Worm (Caenorhabditis elegans) whole organism, late embryonic: ENCODE results near the gene rrsr-1.

Experiments
- C08G9.2 ChIP-seq: sonication (generic microtip); optimal IDR thresholded peaks from 2 replicates; lab custom pipeline; 2016; ENCODE audit warnings: mild to moderate bottlenecking, missing genetic modification characterization, moderate library complexity, missing compliant biosample characterization
- F13H6.1 ChIP-seq: sonication (generic microtip); optimal IDR thresholded peaks from 2 replicates; lab custom pipeline; 2016; ENCODE audit warnings: missing genetic modification characterization, missing compliant biosample characterization
- K02D7.2 ChIP-seq: sonication (generic microtip); optimal IDR thresholded peaks from 2 replicates; lab custom pipeline; 2017; ENCODE audit warnings: mild to moderate bottlenecking, missing genetic modification characterization, missing compliant biosample characterization
- K09A11.1 ChIP-seq: sonication (generic microtip); optimal IDR thresholded peaks from 2 replicates; lab custom pipeline; 2017; ENCODE audit warnings: antibody characterized with exemption, mild to moderate bottlenecking, missing genetic modification characterization, missing compliant biosample characterization; ENCODE audit not compliant: insufficient read depth
- T23F11.4 ChIP-seq: fragments of 200-800 bp; sonication (Bioruptor generic); optimal IDR thresholded peaks from 2 replicates; lab custom pipeline; 2018; ENCODE audit warnings: mild to moderate bottlenecking, missing genetic modification characterization, missing compliant biosample characterization
- ahr-1 ChIP-seq: sonication (generic microtip); optimal IDR thresholded peaks from 2 replicates; lab custom pipeline; 2016; ENCODE audit warnings: missing genetic modification characterization, missing compliant biosample characterization
- ama-1 ChIP-seq: fragments of 150-350 bp; optimal IDR thresholded peaks from 2 replicates; lab custom pipeline; 2014
- ceh-18 ChIP-seq: sonication (generic microtip); optimal IDR thresholded peaks from 2 replicates; lab custom pipeline; 2016; ENCODE audit warnings: missing genetic modification characterization, missing compliant biosample characterization
- ceh-24 ChIP-seq: sonication (generic microtip); optimal IDR thresholded peaks from 2 replicates; lab custom pipeline; 2016; ENCODE audit warnings: mild to moderate bottlenecking, missing genetic modification characterization, missing compliant biosample characterization
- ceh-34 ChIP-seq: sonication (generic microtip); optimal IDR thresholded peaks from 2 replicates; lab custom pipeline; 2016; ENCODE audit warnings: mild to moderate bottlenecking, missing genetic modification characterization, missing compliant biosample characterization
- ceh-45 ChIP-seq: fragments of 200-800 bp; sonication (Bioruptor generic); IDR thresholded peaks from 2 replicates; pipeline ENCODE4 v1.3.6; 2022; ENCODE audit warnings: missing genetic modification reagents, missing genetic modification characterization, missing compliant biosample characterization
- ceh-6 ChIP-seq: fragments of 200-800 bp; sonication (Bioruptor generic); optimal IDR thresholded peaks from 2 replicates; lab custom pipeline; 2018; ENCODE audit warnings: mild to moderate bottlenecking, missing genetic modification characterization, missing compliant biosample characterization
- dmd-4 ChIP-seq: sonication (generic microtip); optimal IDR thresholded peaks from 2 replicates; lab custom pipeline; 2016; ENCODE audit warnings: borderline replicate concordance, missing genetic modification characterization, missing compliant biosample characterization
- dve-1 ChIP-seq: sonication (generic microtip); optimal IDR thresholded peaks from 2 replicates; lab custom pipeline; 2017; ENCODE audit warnings: antibody characterized with exemption, mild to moderate bottlenecking, missing genetic modification characterization, missing compliant biosample characterization
- elt-2 ChIP-seq: sonication (generic microtip); optimal IDR thresholded peaks from 2 replicates; lab custom pipeline; 2016; ENCODE audit warnings: missing genetic modification reagents, missing genetic modification characterization, missing compliant biosample characterization
- elt-4 ChIP-seq: sonication (generic microtip); optimal IDR thresholded peaks from 2 replicates; lab custom pipeline; 2016; ENCODE audit warnings: missing genetic modification characterization, missing compliant biosample characterization
- ets-4 ChIP-seq: sonication (generic microtip); optimal IDR thresholded peaks from 2 replicates; lab custom pipeline; 2016; ENCODE audit warnings: missing genetic modification characterization, missing compliant biosample characterization
- fax-1 ChIP-seq: sonication (generic microtip); optimal IDR thresholded peaks from 2 replicates; lab custom pipeline; 2016; ENCODE audit warnings: missing genotype, missing genetic modification characterization, missing compliant biosample characterization
- fkh-10 ChIP-seq: fragments of 150-350 bp; optimal IDR thresholded peaks from 2 replicates; lab custom pipeline; 2014; ENCODE audit warnings: missing biosample characterization, missing genetic modification reagents, missing genetic modification characterization
- fkh-6 ChIP-seq: sonication (generic microtip); optimal IDR thresholded peaks from 2 replicates; lab custom pipeline; 2016; ENCODE audit warnings: missing genetic modification characterization, missing compliant biosample characterization
- gmeb-2 ChIP-seq: sonication (generic microtip); optimal IDR thresholded peaks from 2 replicates; lab custom pipeline; 2016; ENCODE audit warnings: missing genetic modification characterization, inconsistent platforms, missing compliant biosample characterization
- hlh-13 ChIP-seq: fragments of 200-800 bp; sonication (Bioruptor generic); optimal IDR thresholded peaks from 2 replicates; lab custom pipeline; 2018; ENCODE audit warnings: mild to moderate bottlenecking, missing genetic modification characterization, missing compliant biosample characterization
- hlh-30 ChIP-seq: sonication (generic microtip); optimal IDR thresholded peaks from 2 replicates; lab custom pipeline; 2017; ENCODE audit warnings: antibody characterized with exemption, missing genetic modification characterization, missing compliant biosample characterization; ENCODE audit not compliant: insufficient read depth
- lin-11 ChIP-seq: fragments of 200-800 bp; sonication (Bioruptor generic); optimal IDR thresholded peaks from 2 replicates; lab custom pipeline; 2018; ENCODE audit warnings: mild to moderate bottlenecking, missing genetic modification characterization, missing compliant biosample characterization
- madf-2 ChIP-seq: sonication (generic microtip); optimal IDR thresholded peaks from 2 replicates; lab custom pipeline; 2017; ENCODE audit warnings: missing genetic modification characterization, missing compliant biosample characterization
- mec-3 ChIP-seq: sonication (generic microtip); optimal IDR thresholded peaks from 2 replicates; lab custom pipeline; 2016; ENCODE audit warnings: borderline replicate concordance, missing genetic modification characterization, missing compliant biosample characterization
- nfya-1 ChIP-seq: sonication (generic microtip); optimal IDR thresholded peaks from 2 replicates; lab custom pipeline; 2017; ENCODE audit warnings: missing genetic modification characterization, mild to moderate bottlenecking, missing compliant biosample characterization, antibody characterized with exemption, moderate library complexity
- nhr-11 ChIP-seq: fragments of 150-350 bp; optimal IDR thresholded peaks from 2 replicates; lab custom pipeline; 2014; ENCODE audit warnings: missing biosample characterization, missing genetic modification characterization
- nhr-232 ChIP-seq: sonication (generic microtip); optimal IDR thresholded peaks from 2 replicates; lab custom pipeline; 2016; ENCODE audit warnings: missing genetic modification characterization, missing compliant biosample characterization
- odd-2 ChIP-seq: sonication (generic microtip); optimal IDR thresholded peaks from 2 replicates; lab custom pipeline; 2017; ENCODE audit warnings: antibody characterized with exemption, mild to moderate bottlenecking, missing genetic modification characterization, missing compliant biosample characterization
- pag-3 ChIP-seq: sonication (generic microtip); optimal IDR thresholded peaks from 2 replicates; lab custom pipeline; 2016; ENCODE audit warnings: missing compliant biosample characterization, missing genetic modification characterization, borderline replicate concordance
- pha-2 ChIP-seq: sonication (generic microtip); optimal IDR thresholded peaks from 2 replicates; lab custom pipeline; 2017; ENCODE audit warnings: mild to moderate bottlenecking, missing genetic modification characterization, missing compliant biosample characterization
- pqm-1 ChIP-seq: sonication (generic microtip); optimal IDR thresholded peaks from 2 replicates; lab custom pipeline; 2016; ENCODE audit warnings: missing genetic modification characterization, missing compliant biosample characterization
- sdc-2 ChIP-seq: sonication (generic microtip); optimal IDR thresholded peaks from 2 replicates; lab custom pipeline; 2016; ENCODE audit warnings: missing genotype, missing genetic modification characterization, missing compliant biosample characterization
- sox-4 ChIP-seq: sonication (generic microtip); optimal IDR thresholded peaks from 2 replicates; lab custom pipeline; 2017; ENCODE audit warnings: mild to moderate bottlenecking, missing genetic modification characterization, inconsistent platforms, missing compliant biosample characterization
- unc-3 ChIP-seq, 2 experiments: fragments of 200-800 bp in 1 of 2; sonication (Bioruptor generic) in 1 of 2; sonication (generic microtip) in 1 of 2; conservative IDR thresholded peaks in 1 of 2; optimal IDR thresholded peaks in 1 of 2; 2 replicates each; pipeline versions ENCODE4 v1.3.6 to Lab custom; 2016 to 2022; ENCODE audit warnings: missing compliant biosample characterization in 2 of 2, missing genetic modification characterization in 2 of 2, missing genetic modification reagents in 1 of 2
- unc-42 ChIP-seq: sonication (generic microtip); optimal IDR thresholded peaks from 2 replicates; lab custom pipeline; 2016; ENCODE audit warnings: missing genotype, missing genetic modification characterization, missing compliant biosample characterization
- unc-55 ChIP-seq: sonication (generic microtip); optimal IDR thresholded peaks from 2 replicates; lab custom pipeline; 2017; ENCODE audit warnings: missing biosample characterization, missing genetic modification reagents, missing genetic modification characterization
- unc-86 ChIP-seq: sonication (generic microtip); optimal IDR thresholded peaks from 2 replicates; lab custom pipeline; 2016; ENCODE audit warnings: missing genetic modification characterization, missing compliant biosample characterization
- ztf-16 ChIP-seq: sonication (generic microtip); optimal IDR thresholded peaks from 2 replicates; lab custom pipeline; 2017; ENCODE audit warnings: missing genetic modification characterization, missing compliant biosample characterization

rrsr-1 gene

DNA sequence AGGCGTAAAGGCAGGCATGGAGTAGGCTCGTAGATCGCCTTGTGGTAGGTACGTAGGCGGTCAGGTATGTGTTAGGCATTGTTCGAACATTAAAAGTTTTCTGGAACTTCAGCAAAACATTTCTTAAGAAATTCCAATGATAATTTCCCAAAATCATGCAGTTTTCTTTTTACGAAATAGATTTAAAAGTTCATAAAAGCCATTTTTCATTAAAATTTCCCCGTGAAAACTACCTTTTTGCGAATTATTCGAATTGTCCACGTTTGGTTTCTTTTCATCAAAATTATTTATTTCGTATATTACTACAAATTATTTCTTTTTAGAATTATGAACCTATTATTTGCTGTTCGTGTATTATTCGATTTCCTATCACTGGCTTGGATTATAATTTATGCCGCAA, 30.1 kb downstream of the rrsr-1 start, which contains the start of gene C15H11.13:
Gene C15H11.13 (plus strand): TSS at position 301 of the 400 bp plus-strand sequence.
- no peak for TF ChIP-seq hlh-13 (GFP tag; lab: Kevin White, UChicago)
- no peak for TF ChIP-seq pha-2 (tag; lab: Kevin White, UChicago)
- TF ChIP-seq mec-3 (tag; lab: Kevin White, UChicago) = no peak
- no peak for TF ChIP-seq ceh-6 (GFP tag; lab: Kevin White, UChicago)
- TF ChIP-seq ceh-45 (GFP tag; lab: Robert Waterston, UW) = no peak

DNA sequence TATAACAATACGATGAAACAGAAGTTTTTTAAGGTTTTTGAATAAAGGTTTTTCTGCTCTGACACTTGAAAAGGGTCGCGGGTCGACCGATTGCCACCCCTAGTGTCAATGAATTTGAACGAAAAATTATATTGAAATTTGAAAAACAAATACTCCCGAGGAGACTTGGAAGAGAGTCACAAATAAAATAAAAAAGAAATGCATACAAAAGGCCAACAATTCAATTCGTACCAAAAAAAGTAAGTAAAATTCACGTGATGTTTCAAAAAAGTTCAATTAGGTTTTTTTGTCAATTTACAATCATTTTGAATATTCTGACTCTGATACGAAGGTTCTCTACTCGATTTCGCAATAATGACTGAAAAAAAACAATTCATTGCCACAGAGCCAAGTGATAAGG, 31.3 kb downstream of the rrsr-1 start, which contains the start of gene C15H11.1:
Gene C15H11.1 (plus strand): TSS at position 301 of the 400 bp plus-strand sequence.
- no peak for TF ChIP-seq ceh-45 (GFP tag; lab: Robert Waterston, UW)
- no peak for TF ChIP-seq nhr-232 (tag; lab: Kevin White, UChicago)
- TF ChIP-seq T23F11.4 = no peak
- TF ChIP-seq unc-42 (tag; lab: Kevin White, UChicago) = no peak
- TF ChIP-seq ztf-16 (tag; lab: Kevin White, UChicago) = no peak
- no peak for TF ChIP-seq odd-2 (tag; lab: Kevin White, UChicago)
- no peak for TF ChIP-seq dve-1
- no peak for TF ChIP-seq C08G9.2 (tag; lab: Kevin White, UChicago)
- TF ChIP-seq ceh-6 (GFP tag; lab: Kevin White, UChicago) = no peak
- no peak for TF ChIP-seq fkh-6
- TF ChIP-seq sox-4 (tag; lab: Kevin White, UChicago) = no peak
- TF ChIP-seq, all 69 proteins: peak for 0

DNA sequence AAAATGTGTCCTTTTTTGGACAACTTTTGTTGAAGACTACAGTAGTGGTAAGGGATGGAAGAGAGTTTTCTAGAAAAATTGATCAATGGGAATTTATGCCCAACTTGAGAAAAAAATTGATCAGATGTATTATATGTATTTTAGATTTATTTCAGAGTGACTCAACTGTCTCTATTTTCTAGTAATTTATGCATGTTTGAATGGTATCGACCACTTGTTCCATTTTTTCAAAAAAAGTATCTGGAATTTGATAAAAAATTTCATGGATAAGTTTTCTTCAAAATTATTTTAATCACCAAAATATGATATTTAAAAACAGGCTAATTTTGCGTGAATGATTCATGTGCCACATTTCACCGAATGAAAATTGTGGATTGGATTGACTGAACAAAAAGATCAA, 33.0 kb downstream of the rrsr-1 start, which contains the start of gene C15H11.10:
Gene C15H11.10 (plus strand): TSS at position 301 of the 400 bp plus-strand sequence.
- no peak for TF ChIP-seq ceh-45 (GFP tag; lab: Robert Waterston, UW)
- no peak for TF ChIP-seq dmd-4 (tag; lab: Kevin White, UChicago)
- no peak for TF ChIP-seq elt-4 (tag; lab: Kevin White, UChicago)
- TF ChIP-seq madf-2 (tag; lab: Kevin White, UChicago) = no peak
- TF ChIP-seq unc-86 (tag; lab: Kevin White, UChicago) = no peak
- TF ChIP-seq lin-11 (tag; lab: Kevin White, UChicago) = no peak
- TF ChIP-seq pag-3 = no peak

DNA sequence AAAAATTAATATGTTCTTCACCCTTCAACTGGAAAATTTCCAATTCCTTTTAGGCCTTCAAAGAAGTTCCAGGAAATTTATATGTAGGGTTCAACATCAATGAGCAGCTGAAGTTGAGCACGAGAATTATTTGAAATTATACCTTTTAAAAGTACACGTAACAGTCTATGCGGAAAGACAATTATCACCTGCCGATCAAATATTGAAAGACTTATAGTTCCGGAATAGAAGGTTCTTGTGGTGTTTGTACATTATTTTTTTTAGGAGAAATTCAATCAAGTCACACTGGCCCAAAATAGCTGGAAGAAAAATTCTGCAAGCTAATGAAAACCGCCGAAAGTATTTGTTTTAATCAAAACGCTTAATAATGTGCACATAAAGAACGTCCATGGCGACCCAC, 44.6 kb downstream of the rrsr-1 start:
- no peak for TF ChIP-seq pqm-1
- TF ChIP-seq ahr-1 (tag; lab: Kevin White, UChicago) = no peak
- TF ChIP-seq nfya-1 = no peak

DNA sequence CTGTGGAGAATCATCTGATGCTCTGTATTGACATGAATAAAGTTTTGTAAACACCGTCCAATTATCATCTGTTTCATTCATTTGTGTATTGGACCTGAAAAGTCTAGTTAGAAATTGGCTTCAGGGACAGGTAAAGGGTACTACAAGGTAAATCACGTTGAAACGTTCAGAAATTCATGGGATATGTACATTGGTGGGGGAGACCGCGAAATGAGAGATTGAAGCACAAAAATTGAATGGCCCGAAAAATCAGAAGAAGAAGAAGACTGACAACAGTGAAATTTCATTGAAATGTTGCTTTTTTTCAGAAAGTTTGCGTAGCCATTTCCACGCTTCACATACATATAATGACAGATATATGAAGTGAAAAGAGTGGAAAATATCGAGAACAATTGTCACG, 45.8 kb downstream of the rrsr-1 start, which contains the start of gene npr-43:
Gene npr-43 (minus strand): TSS at position 101 of the 400 bp plus-strand sequence.
- no peak for TF ChIP-seq elt-2 (tag; lab: Kevin White, UChicago)
- TF ChIP-seq ahr-1 (tag; lab: Kevin White, UChicago) = no peak
- no peak for TF ChIP-seq fkh-10 (GFP tag; lab: Kevin White, UChicago)
- TF ChIP-seq hlh-13 (GFP tag; lab: Kevin White, UChicago) = no peak
- TF ChIP-seq ceh-18 = no peak
- no peak for TF ChIP-seq K02D7.2
- no peak for TF ChIP-seq lin-11 (tag; lab: Kevin White, UChicago)
- TF ChIP-seq ets-4 (tag; lab: Kevin White, UChicago) = no peak
- no peak for TF ChIP-seq hlh-30

DNA sequence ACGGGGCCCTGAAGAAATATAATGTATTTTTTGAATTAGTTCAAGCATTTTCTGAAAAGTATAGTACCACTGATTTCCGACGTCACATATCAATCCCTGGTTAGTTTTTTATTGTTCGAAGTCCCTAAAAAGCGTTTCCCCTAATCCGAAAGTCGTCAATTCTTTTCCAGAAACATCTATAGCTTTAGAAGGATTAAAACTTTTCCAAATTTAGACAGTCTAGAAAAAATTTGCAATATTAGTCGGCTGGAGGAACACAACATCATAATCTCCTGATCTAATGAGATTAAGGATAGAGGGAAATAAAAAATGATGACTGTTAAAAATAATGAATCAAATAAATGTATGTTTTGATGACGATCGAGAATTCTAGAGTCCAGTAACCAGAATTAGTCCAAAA, 46.8 kb downstream of the rrsr-1 start:
- TF ChIP-seq sdc-2 (tag; lab: Kevin White, UChicago) (no peak), fax-1 (no peak), ceh-45 (GFP tag; lab: Robert Waterston, UW) (no peak), nfya-1 (no peak), unc-86 (tag; lab: Kevin White, UChicago) (no peak), unc-55 (GFP tag; lab: Kevin White, UChicago) (no peak), unc-3 (GFP tag; conservative IDR thresholded peaks at IDR 0.05; lab: Robert Waterston, UW) (no peak), unc-3 (tag; optimal IDR thresholded peaks at IDR 0.05; lab: Kevin White, UChicago) (no peak), ceh-34 (no peak), ceh-24 (tag; lab: Kevin White, UChicago) (no peak), ztf-16 (tag; lab: Kevin White, UChicago) (no peak), K09A11.1 (no peak), nhr-11 (tag; lab: Kevin White, UChicago) (no peak), ama-1 (lab: Kevin White, UChicago) (no peak), gmeb-2 (tag; lab: Kevin White, UChicago) (no peak), elt-2 (tag; lab: Kevin White, UChicago) (no peak), F13H6.1 (tag; lab: Kevin White, UChicago) (no peak)
